Worm (Caenorhabditis elegans): ENCODE results near the gene deg-1.
A peak's percentile ranks its signal among the peaks of the same experiment; 100 is the strongest.

deg-1 gene

ce11 chrX:7809352-7810196 lies 56.7 kb downstream of the deg-1 start:
- no peak for TF ChIP-seq ztf-4 (tag; optimal IDR thresholded peaks at IDR 0.05)
- TF ChIP-seq skn-1 (tag; optimal IDR thresholded peaks at IDR 0.05) = no peak
- no peak for TF ChIP-seq fos-1 (tag; optimal IDR thresholded peaks at IDR 0.05)
- peak; percentile 65 for TF ChIP-seq lin-39 (tag; optimal IDR thresholded peaks at IDR 0.05)
- TF ChIP-seq fkh-2 (tag; optimal IDR thresholded peaks at IDR 0.05) = no peak
- no peak for TF ChIP-seq fkh-10 (GFP tag; optimal IDR thresholded peaks at IDR 0.05)
- TF ChIP-seq mdl-1 (tag; optimal IDR thresholded peaks at IDR 0.05) = no peak
- TF ChIP-seq egl-27 (tag; optimal IDR thresholded peaks at IDR 0.05) = no peak
- peak; percentile 38 for TF ChIP-seq sea-2 (GFP tag; optimal IDR thresholded peaks at IDR 0.05)
- TF ChIP-seq nhr-43 (tag; optimal IDR thresholded peaks at IDR 0.05; ENCODE audit: poor library complexity, severe bottlenecking) = no peak
- TF ChIP-seq mml-1 (tag; optimal IDR thresholded peaks at IDR 0.05) = no peak
- no peak for TF ChIP-seq ceh-16 (tag; optimal IDR thresholded peaks at IDR 0.05)
- TF ChIP-seq unc-62 (GFP tag; optimal IDR thresholded peaks at IDR 0.05) = no peak
- no peak for TF ChIP-seq unc-39 (tag; optimal IDR thresholded peaks at IDR 0.05)
- peak; percentile 19 for TF ChIP-seq egl-5 (tag; optimal IDR thresholded peaks at IDR 0.05)
- peak; percentile 68 for TF ChIP-seq nfya-1 (tag; optimal IDR thresholded peaks at IDR 0.05; ENCODE audit: insufficient read depth)
- no peak for TF ChIP-seq elt-1 (tag; optimal IDR thresholded peaks at IDR 0.05)
- no peak for TF ChIP-seq eor-1 (tag; optimal IDR thresholded peaks at IDR 0.05)
- no peak for TF ChIP-seq nhr-77 (tag; optimal IDR thresholded peaks at IDR 0.05)
- no peak for TF ChIP-seq nhr-23 (tag; optimal IDR thresholded peaks at IDR 0.05)
- peak; percentile 41 for TF ChIP-seq elt-2 (tag; optimal IDR thresholded peaks at IDR 0.05)
- no peak for TF ChIP-seq nhr-67 (tag; optimal IDR thresholded peaks at IDR 0.05)
- TF ChIP-seq pha-4 (tag; optimal IDR thresholded peaks at IDR 0.05) = peak; percentile 80
- TF ChIP-seq ztf-11 (tag; optimal IDR thresholded peaks at IDR 0.05) = no peak
- TF ChIP-seq nhr-28 (tag; optimal IDR thresholded peaks at IDR 0.05) = no peak
- TF ChIP-seq nhr-11 (tag; optimal IDR thresholded peaks at IDR 0.05) = no peak
- no peak for TF ChIP-seq tbx-2 (tag; optimal IDR thresholded peaks at IDR 0.05)
- TF ChIP-seq aly-2 (tag; optimal IDR thresholded peaks at IDR 0.05) = no peak
- no peak for TF ChIP-seq daf-12 (tag; optimal IDR thresholded peaks at IDR 0.05)
- no peak for TF ChIP-seq jun-1 (tag; optimal IDR thresholded peaks at IDR 0.05)
- no peak for TF ChIP-seq nhr-12 (tag; optimal IDR thresholded peaks at IDR 0.05)
- TF ChIP-seq lin-15B (tag; optimal IDR thresholded peaks at IDR 0.05) = peak; percentile 37
- TF ChIP-seq nhr-237 (tag; optimal IDR thresholded peaks at IDR 0.05) = no peak
- TF ChIP-seq lsy-12 (tag; optimal IDR thresholded peaks at IDR 0.05) = no peak
- no peak for TF ChIP-seq nhr-76 (tag; optimal IDR thresholded peaks at IDR 0.05)
- TF ChIP-seq ama-1 (optimal IDR thresholded peaks at IDR 0.05) = no peak
- TF ChIP-seq elt-3 (tag; optimal IDR thresholded peaks at IDR 0.05) = no peak
- TF ChIP-seq snpc-4 (tag; optimal IDR thresholded peaks at IDR 0.05) = peak; percentile 27
- TF ChIP-seq ceh-82 (tag; optimal IDR thresholded peaks at IDR 0.05) = no peak
- TF ChIP-seq zag-1 (tag; optimal IDR thresholded peaks at IDR 0.05) = no peak
- TF ChIP-seq pqm-1 (tag; optimal IDR thresholded peaks at IDR 0.05) = peak; percentile 24
- TF ChIP-seq nhr-25 (tag; optimal IDR thresholded peaks at IDR 0.05) = peak; percentile 58
- TF ChIP-seq ceh-28 (tag; optimal IDR thresholded peaks at IDR 0.05) = peak; percentile 56
- no peak for TF ChIP-seq R02D3.7 (tag; optimal IDR thresholded peaks at IDR 0.05)
- TF ChIP-seq hmg-11 (tag; optimal IDR thresholded peaks at IDR 0.05) = peak; percentile 84
- no peak for TF ChIP-seq ceh-9 (tag; optimal IDR thresholded peaks at IDR 0.05)
- no peak for TF ChIP-seq ZK546.5 (tag; optimal IDR thresholded peaks at IDR 0.05)
